Worm (Caenorhabditis elegans): ENCODE results near the gene F52E1.2.
A peak's percentile ranks its signal among the peaks of the same experiment; 100 is the strongest.

The F52E1.2 gene

DNA sequence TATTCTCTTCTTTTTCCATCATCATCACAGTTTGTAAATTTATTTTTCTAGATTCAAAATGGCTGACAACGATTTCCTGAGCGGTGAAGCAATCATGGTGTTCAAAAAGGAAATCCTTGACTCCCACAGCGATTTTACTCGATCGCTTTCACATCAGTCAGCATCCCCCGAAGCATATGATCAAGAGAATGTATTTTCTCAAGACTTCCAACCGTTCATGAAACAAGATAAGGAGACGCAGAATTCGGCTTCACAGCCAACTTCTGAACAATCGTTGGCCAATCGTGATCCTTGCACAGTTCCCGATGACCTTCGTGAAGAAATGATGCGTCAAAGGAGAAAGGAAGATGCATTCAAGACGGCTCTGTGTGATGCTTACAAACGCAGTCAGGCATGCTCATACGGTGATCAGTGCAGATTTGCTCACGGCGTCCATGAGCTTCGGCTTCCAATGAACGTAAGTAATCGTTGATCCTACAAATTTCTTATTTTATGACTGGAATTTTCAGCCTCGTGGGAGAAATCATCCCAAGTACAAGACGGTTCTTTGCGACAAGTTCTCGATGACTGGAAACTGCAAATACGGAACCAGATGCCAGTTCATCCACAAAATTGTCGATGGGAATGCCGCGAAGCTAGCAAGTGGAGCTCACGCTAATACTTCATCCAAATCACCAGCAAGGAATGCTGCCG, 3.8 kb downstream of the F52E1.2 start, which contains the start of gene pos-1:
TSS of gene pos-1 (plus strand) at position 51 of the 693 bp plus-strand sequence.
- TF ChIP-seq unc-39 (tag; optimal IDR thresholded peaks at IDR 0.05) (no peak), ceh-82 (tag; optimal IDR thresholded peaks at IDR 0.05) (no peak), pha-4 (tag; optimal IDR thresholded peaks at IDR 0.05) (no peak), ceh-28 (tag; optimal IDR thresholded peaks at IDR 0.05) (no peak)

DNA sequence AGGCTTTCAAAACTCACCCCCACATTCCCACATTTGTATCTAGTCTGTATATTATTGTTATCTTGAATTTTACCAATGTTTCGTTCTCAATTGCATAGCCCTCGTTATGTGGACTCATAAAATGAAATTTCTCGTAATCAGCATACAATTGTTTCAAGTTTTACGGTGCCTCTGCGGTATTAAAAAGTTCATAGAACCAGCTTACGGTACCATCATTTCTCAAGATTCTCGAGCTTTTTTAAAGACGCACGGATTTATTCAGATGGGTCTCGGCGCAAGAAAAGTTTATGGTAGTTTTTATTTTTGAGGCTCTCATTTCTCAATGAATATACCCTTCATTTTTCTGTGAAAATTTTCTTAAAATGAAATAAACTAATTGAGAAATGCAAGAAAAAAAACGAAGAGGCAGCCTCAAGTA, 4.7 kb downstream of the F52E1.2 start:
- TF ChIP-seq nhr-76 (tag; optimal IDR thresholded peaks at IDR 0.05) (no peak), lsy-12 (tag; optimal IDR thresholded peaks at IDR 0.05) (no peak), aly-2 (tag; optimal IDR thresholded peaks at IDR 0.05) (no peak), nhr-23 (tag; optimal IDR thresholded peaks at IDR 0.05) (no peak), unc-39 (tag; optimal IDR thresholded peaks at IDR 0.05) (no peak), egl-27 (tag; optimal IDR thresholded peaks at IDR 0.05) (no peak), ceh-28 (tag; optimal IDR thresholded peaks at IDR 0.05) (no peak)

DNA sequence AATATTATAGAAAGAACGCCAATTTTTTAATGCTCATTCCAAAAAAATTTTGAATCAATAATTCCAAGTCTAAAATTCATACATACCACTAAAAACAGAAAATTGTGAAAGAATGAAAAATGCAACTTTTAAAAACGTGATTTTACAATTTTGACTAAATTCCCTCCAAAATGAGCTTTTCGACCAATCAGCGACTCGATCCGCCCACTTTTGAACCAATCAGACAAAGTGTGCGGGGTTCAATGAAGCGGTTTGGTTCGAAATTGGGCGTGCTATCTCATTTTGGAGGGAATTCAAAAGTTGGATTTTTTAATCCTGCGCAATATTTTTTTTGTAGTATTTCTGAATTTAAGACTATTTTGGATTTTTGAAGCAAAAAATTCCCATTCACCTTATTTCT, 6.9 kb downstream of the F52E1.2 start:
- TF ChIP-seq nhr-11 (tag; optimal IDR thresholded peaks at IDR 0.05) = no peak
- TF ChIP-seq pqm-1 (tag; optimal IDR thresholded peaks at IDR 0.05) = no peak
- TF ChIP-seq nfya-1 (tag; optimal IDR thresholded peaks at IDR 0.05; ENCODE audit: insufficient read depth) = peak; percentile 69
- TF ChIP-seq sea-2 (GFP tag; optimal IDR thresholded peaks at IDR 0.05) = no peak

DNA sequence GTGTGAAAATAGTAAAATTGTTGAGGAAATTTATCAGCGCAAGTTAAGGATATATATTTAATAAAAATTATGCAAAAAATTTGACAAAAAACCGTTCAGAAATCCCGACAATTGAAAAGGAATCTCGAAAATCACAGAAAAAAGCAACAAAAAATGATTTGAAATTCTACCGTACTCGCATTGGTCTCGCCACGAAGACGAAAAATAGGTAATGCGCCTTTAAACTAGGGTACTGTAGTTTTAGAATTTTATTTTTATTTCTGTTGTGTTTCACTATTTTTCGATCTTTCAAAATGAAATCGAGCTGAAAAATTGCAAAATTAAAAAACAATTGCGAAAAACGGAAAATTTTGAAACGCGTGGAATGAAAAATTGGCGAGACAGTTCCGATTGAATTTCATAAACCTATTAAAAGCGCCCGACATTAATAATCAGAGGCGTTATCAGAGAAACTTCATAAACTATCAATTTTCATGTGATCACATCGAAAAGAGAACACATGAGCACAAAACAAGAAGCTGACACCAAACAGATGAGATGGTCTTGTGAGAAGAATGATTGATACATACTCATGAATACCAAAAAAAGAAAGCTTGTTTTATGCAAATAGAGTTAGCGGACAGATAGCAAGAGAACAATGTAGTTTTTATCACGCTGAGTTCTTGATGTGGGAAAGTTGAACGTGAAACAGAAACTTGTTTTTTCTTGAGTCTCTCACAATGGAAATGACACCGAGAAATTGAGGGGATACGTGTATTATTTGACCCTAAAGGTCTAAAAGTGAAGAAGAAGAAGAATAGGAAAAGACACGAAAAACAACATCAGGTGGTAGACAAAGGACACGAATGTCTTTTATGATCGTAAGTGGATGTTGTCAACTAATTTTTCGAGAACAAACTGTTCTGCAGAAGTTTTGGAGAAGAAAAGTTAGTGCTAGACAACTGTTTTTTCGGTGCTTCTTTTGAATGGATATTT, 14.7 kb downstream of the F52E1.2 start:
- TF ChIP-seq pqm-1 (tag; optimal IDR thresholded peaks at IDR 0.05) (peak; percentile 88), unc-62 (GFP tag; optimal IDR thresholded peaks at IDR 0.05) (no peak), skn-1 (tag; optimal IDR thresholded peaks at IDR 0.05) (no peak), nhr-25 (tag; optimal IDR thresholded peaks at IDR 0.05) (peak; percentile 14), pha-4 (tag; optimal IDR thresholded peaks at IDR 0.05) (peak; percentile 73), jun-1 (tag; optimal IDR thresholded peaks at IDR 0.05) (peak; percentile 9), ceh-16 (tag; optimal IDR thresholded peaks at IDR 0.05) (no peak), sea-2 (GFP tag; optimal IDR thresholded peaks at IDR 0.05) (no peak), ztf-4 (tag; optimal IDR thresholded peaks at IDR 0.05) (peak; percentile 23), snpc-4 (tag; optimal IDR thresholded peaks at IDR 0.05) (no peak), elt-2 (tag; optimal IDR thresholded peaks at IDR 0.05) (peak; percentile 92), ama-1 (optimal IDR thresholded peaks at IDR 0.05) (peak; percentile 16)

DNA sequence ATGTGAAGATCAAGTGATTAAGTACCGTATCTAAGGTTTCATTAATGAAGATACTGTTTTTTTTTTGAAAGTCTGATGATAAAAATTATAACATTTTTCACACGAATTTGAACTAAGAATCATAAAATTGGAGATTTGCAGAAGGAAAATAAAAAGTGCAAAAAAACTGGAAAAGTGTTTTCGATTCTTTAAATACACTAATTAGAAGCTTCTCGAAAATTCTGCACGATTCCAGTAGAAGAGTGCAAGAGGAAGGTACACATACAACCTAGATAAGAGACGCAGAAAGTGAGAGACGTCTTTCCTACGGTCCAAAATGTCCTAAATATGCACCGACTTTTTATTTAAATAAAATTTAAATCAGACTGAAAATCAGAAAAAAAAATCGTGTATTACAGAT, 15.8 kb downstream of the F52E1.2 start:
- TF ChIP-seq pqm-1 (tag; optimal IDR thresholded peaks at IDR 0.05) (no peak), nhr-11 (tag; optimal IDR thresholded peaks at IDR 0.05) (no peak), zag-1 (tag; optimal IDR thresholded peaks at IDR 0.05) (no peak), R02D3.7 (tag; optimal IDR thresholded peaks at IDR 0.05) (no peak), nhr-237 (tag; optimal IDR thresholded peaks at IDR 0.05) (no peak), nfya-1 (tag; optimal IDR thresholded peaks at IDR 0.05; ENCODE audit: insufficient read depth) (peak; percentile 37), nhr-25 (tag; optimal IDR thresholded peaks at IDR 0.05) (no peak), pha-4 (tag; optimal IDR thresholded peaks at IDR 0.05) (peak; percentile 14), ZK546.5 (tag; optimal IDR thresholded peaks at IDR 0.05) (no peak), tbx-2 (tag; optimal IDR thresholded peaks at IDR 0.05) (no peak), lin-39 (tag; optimal IDR thresholded peaks at IDR 0.05) (no peak), aly-2 (tag; optimal IDR thresholded peaks at IDR 0.05) (no peak), ama-1 (optimal IDR thresholded peaks at IDR 0.05) (no peak), fkh-10 (GFP tag; optimal IDR thresholded peaks at IDR 0.05) (no peak), eor-1 (tag; optimal IDR thresholded peaks at IDR 0.05) (no peak)
